Worm (Caenorhabditis elegans): ENCODE data around the gene R02E12.5.
A peak's percentile ranks its signal among the peaks of the same experiment; 100 is the strongest.

Gene R02E12.5

ce11 chrX:3990495-3990894 is 6.6 kb upstream of the R02E12.5 start:
- no peak for TF ChIP-seq unc-62 (GFP tag; optimal IDR thresholded peaks at IDR 0.05 in 1 of 2)
- no peak for TF ChIP-seq unc-62 (tag; optimal IDR thresholded peaks at IDR 0.05)
- peak; percentile 53 for TF ChIP-seq hlh-30 (tag; optimal IDR thresholded peaks at IDR 0.05; ENCODE audit: insufficient read depth)
- peak; percentile 23 for TF ChIP-seq nhr-11 (tag; optimal IDR thresholded peaks at IDR 0.05)
- TF ChIP-seq vab-7 (GFP tag; IDR thresholded peaks at IDR 0.05), result no peak
- TF ChIP-seq aha-1 (tag), result peak; percentile 12
- TF ChIP-seq pha-4 (GFP tag; IDR thresholded peaks at IDR 0.05), result no peak
- peak; percentile 3 for TF ChIP-seq pha-4 (tag; optimal IDR thresholded peaks at IDR 0.05)
- TF ChIP-seq mdl-1 (tag; optimal IDR thresholded peaks at IDR 0.05), result no peak
- no peak for TF ChIP-seq ceh-44 (GFP tag; IDR thresholded peaks at IDR 0.05)

ce11 chrX:3990941-3991340 is 6.2 kb upstream of the R02E12.5 start:
- no peak for TF ChIP-seq egl-43 (GFP tag; IDR thresholded peaks at IDR 0.05)
- TF ChIP-seq dmd-8 (GFP tag; IDR thresholded peaks at IDR 0.05), result no peak
- TF ChIP-seq ZK546.5 (tag; optimal IDR thresholded peaks at IDR 0.05), result no peak
- TF ChIP-seq Y105C5A.15 (GFP tag; IDR thresholded peaks at IDR 0.05), result no peak
- TF ChIP-seq zag-1 (tag; optimal IDR thresholded peaks at IDR 0.05), result no peak
- TF ChIP-seq Y5F2A.4 (GFP tag; optimal IDR thresholded peaks at IDR 0.05), result no peak
- TF ChIP-seq hmg-1.1 (GFP tag; IDR thresholded peaks at IDR 0.05), result no peak
- no peak for TF ChIP-seq F37D6.2 (tag; optimal IDR thresholded peaks at IDR 0.05)
- TF ChIP-seq madf-9 (GFP tag; conservative IDR thresholded peaks at IDR 0.05), result no peak
- TF ChIP-seq dmd-6 (GFP tag; IDR thresholded peaks at IDR 0.05), result no peak
- TF ChIP-seq snpc-1.2 (GFP tag; IDR thresholded peaks at IDR 0.05), result no peak
- TF ChIP-seq nhr-25 (tag; optimal IDR thresholded peaks at IDR 0.05; ENCODE audit: borderline replicate concordance, insufficient read depth), result no peak
- no peak for TF ChIP-seq F44E2.7 (GFP tag; IDR thresholded peaks at IDR 0.05)
- no peak for TF ChIP-seq mxl-3 (GFP tag; optimal IDR thresholded peaks at IDR 0.05)

- TF ChIP-seq aha-1 (tag) (peak; percentile 97), spr-3 (GFP tag; optimal IDR thresholded peaks at IDR 0.05) (no peak)
Observed at ce11 chrX:3991652-3992051, 5.5 kb upstream of the R02E12.5 start.

- peak; percentile 36 for TF ChIP-seq rbr-2 (tag; optimal IDR thresholded peaks at IDR 0.05)
- 0 out of 2 replicates have a peak, but pooled peaks have one; percentile 50 for TF ChIP-seq lim-7 (GFP tag; IDR thresholded peaks at IDR 0.05)
- 0 out of 4 replicates have a peak, but pooled peaks have one; percentile 33 to 50 for TF ChIP-seq madf-5 (GFP tag; IDR thresholded peaks at IDR 0.05)
- TF ChIP-seq vab-7 (GFP tag; IDR thresholded peaks at IDR 0.05), result peak; percentile 51; the same call in 1 of the 2 replicates
- no peak for TF ChIP-seq set-16 (GFP tag; IDR thresholded peaks at IDR 0.05)
- peak; percentile 20 for TF ChIP-seq gei-8 (GFP tag; optimal IDR thresholded peaks at IDR 0.05)
- peak; percentile 63 for TF ChIP-seq hmg-1.1 (GFP tag; IDR thresholded peaks at IDR 0.05)
- TF ChIP-seq ceh-82 (tag; optimal IDR thresholded peaks at IDR 0.05), result no peak
- TF ChIP-seq Y105C5A.15 (GFP tag; IDR thresholded peaks at IDR 0.05), result 0 out of 2 replicates have a peak, but pooled peaks have one; percentile 61
- TF ChIP-seq pha-4 (GFP tag; IDR thresholded peaks at IDR 0.05), result peak; percentile 25; the same call in 1 of the 2 replicates
- TF ChIP-seq pha-4 (tag; optimal IDR thresholded peaks at IDR 0.05), result no peak
- 0 out of 2 replicates have a peak, but pooled peaks have one; percentile 20 for TF ChIP-seq tra-1 (GFP tag; IDR thresholded peaks at IDR 0.05)
- TF ChIP-seq dmd-6 (GFP tag; IDR thresholded peaks at IDR 0.05), result peak; percentile 29; the same call in 1 of the 2 replicates
- TF ChIP-seq aha-1 (tag), result no peak
- TF ChIP-seq hlh-30 (tag; optimal IDR thresholded peaks at IDR 0.05; ENCODE audit: insufficient read depth), result peak; percentile 33
- TF ChIP-seq dve-1 (tag; optimal IDR thresholded peaks at IDR 0.05; ENCODE audit: insufficient read depth), result peak; percentile 6
- TF ChIP-seq lin-38 (GFP tag; IDR thresholded peaks at IDR 0.05), result no peak
- TF ChIP-seq daf-16 (GFP tag; optimal IDR thresholded peaks at IDR 0.05), result peak in 1 of 2 experiments; percentile 29
- no peak for TF ChIP-seq daf-16 (tag; optimal IDR thresholded peaks at IDR 0.05)
- no peak for TF ChIP-seq ama-1 (optimal IDR thresholded peaks at IDR 0.05)
- no peak for TF ChIP-seq hif-1 (tag; optimal IDR thresholded peaks at IDR 0.05)
- peak; percentile 4 for TF ChIP-seq ztf-7 (tag; optimal IDR thresholded peaks at IDR 0.05)
- peak; percentile 19 for TF ChIP-seq spr-3 (GFP tag; optimal IDR thresholded peaks at IDR 0.05)
- 0 out of 2 replicates have a peak, but pooled peaks have one; percentile 40 for TF ChIP-seq zfp-3 (GFP tag; conservative IDR thresholded peaks at IDR 0.05)
- no peak for TF ChIP-seq nhr-76 (tag; optimal IDR thresholded peaks at IDR 0.05)
- peak; percentile 18 for TF ChIP-seq mxl-3 (GFP tag; optimal IDR thresholded peaks at IDR 0.05)
- 0 out of 2 replicates have a peak, but pooled peaks have one; percentile 36 for TF ChIP-seq dmd-8 (GFP tag; IDR thresholded peaks at IDR 0.05)
- no peak for TF ChIP-seq zag-1 (tag; optimal IDR thresholded peaks at IDR 0.05)
- no peak for TF ChIP-seq nhr-41 (GFP tag; IDR thresholded peaks at IDR 0.05)
- peak; percentile 80 for TF ChIP-seq egl-43 (GFP tag; IDR thresholded peaks at IDR 0.05)
- TF ChIP-seq nhr-77 (tag; optimal IDR thresholded peaks at IDR 0.05), result no peak
- TF ChIP-seq fos-1 (tag; optimal IDR thresholded peaks at IDR 0.05), result no peak
- peak; percentile 41; the same call in 1 of the 2 replicates for TF ChIP-seq madf-9 (GFP tag; conservative IDR thresholded peaks at IDR 0.05)
Observed at ce11 chrX:3994418-3994817, 2.7 kb upstream of the R02E12.5 start.
